Fruit fly (Drosophila melanogaster): ENCODE measurements around the gene Hex-A.

Gene Hex-A

dm6 chrX:9583440-9584103 is 1.9 kb upstream of the Hex-A start:
- no peak for TF ChIP-seq Dfd (GFP tag; optimal IDR thresholded peaks at IDR 0.05)
- TF ChIP-seq dmrt93B (GFP tag; optimal IDR thresholded peaks at IDR 0.05): peak; percentile 62
- TF ChIP-seq foxo (GFP tag; optimal IDR thresholded peaks at IDR 0.05): peak in 1 of 2 experiments; percentile 86
- peak; percentile 75 for TF ChIP-seq rgr (GFP tag; optimal IDR thresholded peaks at IDR 0.05)
- no peak for TF ChIP-seq dl (GFP tag; optimal IDR thresholded peaks at IDR 0.05; ENCODE audit: insufficient read depth in 1 of 2, partially characterized antibody in 2 of 2)
- TF ChIP-seq Hr78 (GFP tag; optimal IDR thresholded peaks at IDR 0.05): no peak
- peak; percentile 28 for TF ChIP-seq CrebA (GFP tag; optimal IDR thresholded peaks at IDR 0.05; ENCODE audit: borderline replicate concordance)
- TF ChIP-seq Mio (GFP tag; optimal IDR thresholded peaks at IDR 0.05): no peak
- peak; percentile 58 for TF ChIP-seq sage (GFP tag; optimal IDR thresholded peaks at IDR 0.05)
- peak; percentile 37 for TF ChIP-seq psq (GFP tag; optimal IDR thresholded peaks at IDR 0.05)
- TF ChIP-seq Vsx2 (GFP tag; optimal IDR thresholded peaks at IDR 0.05; ENCODE audit: partially characterized antibody): no peak
- no peak for TF ChIP-seq woc (GFP tag; optimal IDR thresholded peaks at IDR 0.05)
- TF ChIP-seq fru (GFP tag; optimal IDR thresholded peaks at IDR 0.05): peak; percentile 81
- TF ChIP-seq CG32264 (GFP tag; optimal IDR thresholded peaks at IDR 0.05): peak; percentile 17
- peak; percentile 79 for TF ChIP-seq OdsH (GFP tag; optimal IDR thresholded peaks at IDR 0.05)
- TF ChIP-seq Sp1 (GFP tag; optimal IDR thresholded peaks at IDR 0.05): peak; percentile 74
- no peak for TF ChIP-seq brk (GFP tag; optimal IDR thresholded peaks at IDR 0.05)
- no peak for TF ChIP-seq Hr83 (GFP tag; optimal IDR thresholded peaks at IDR 0.05; ENCODE audit: poor library complexity, severe bottlenecking)
- TF ChIP-seq Abd-B (GFP tag; optimal IDR thresholded peaks at IDR 0.05): no peak
- no peak for TF ChIP-seq Hnf4 (GFP tag; optimal IDR thresholded peaks at IDR 0.05)
- no peak for TF ChIP-seq lola (GFP tag; optimal IDR thresholded peaks at IDR 0.05)
- no peak for TF ChIP-seq Dif (GFP tag; optimal IDR thresholded peaks at IDR 0.05; ENCODE audit: partially characterized antibody)
- TF ChIP-seq pan (optimal IDR thresholded peaks at IDR 0.05): no peak
- no peak for TF ChIP-seq tai (GFP tag; optimal IDR thresholded peaks at IDR 0.05)
- TF ChIP-seq br (GFP tag; optimal IDR thresholded peaks at IDR 0.05): peak; percentile 46
- no peak for TF ChIP-seq usp (GFP tag; optimal IDR thresholded peaks at IDR 0.05)
- TF ChIP-seq CG9705 (GFP tag; optimal IDR thresholded peaks at IDR 0.05): peak; percentile 16
- TF ChIP-seq ey (GFP tag; optimal IDR thresholded peaks at IDR 0.05): peak; percentile 69
- TF ChIP-seq jim (GFP tag; optimal IDR thresholded peaks at IDR 0.05): no peak
- TF ChIP-seq HLH106 (tag; optimal IDR thresholded peaks at IDR 0.05): peak; percentile 79
- TF ChIP-seq sv (GFP tag; optimal IDR thresholded peaks at IDR 0.05): peak; percentile 89
- no peak for TF ChIP-seq GATAd (GFP tag; optimal IDR thresholded peaks at IDR 0.05)
- TF ChIP-seq Jra (GFP tag; optimal IDR thresholded peaks at IDR 0.05): no peak
- peak; percentile 49 for TF ChIP-seq Rel (GFP tag; optimal IDR thresholded peaks at IDR 0.05)
- no peak for TF ChIP-seq Rel (tag; optimal IDR thresholded peaks at IDR 0.05)
- no peak for TF ChIP-seq Myc (optimal IDR thresholded peaks at IDR 0.05)
- no peak for TF ChIP-seq dsf (GFP tag; optimal IDR thresholded peaks at IDR 0.05; ENCODE audit: borderline replicate concordance)
- no peak for TF ChIP-seq N (GFP tag; optimal IDR thresholded peaks at IDR 0.05)
- peak; percentile 65 for TF ChIP-seq h (GFP tag; optimal IDR thresholded peaks at IDR 0.05)

- peak; percentile 21 for TF ChIP-seq HLH106 (tag; optimal IDR thresholded peaks at IDR 0.05)
- TF ChIP-seq Dif (GFP tag; optimal IDR thresholded peaks at IDR 0.05; ENCODE audit: partially characterized antibody): peak; percentile 71
- TF ChIP-seq dmrt93B (GFP tag; optimal IDR thresholded peaks at IDR 0.05): peak; percentile 36
- peak; percentile 69 for TF ChIP-seq tai (GFP tag; optimal IDR thresholded peaks at IDR 0.05)
- TF ChIP-seq woc (GFP tag; optimal IDR thresholded peaks at IDR 0.05): peak; percentile 78
- peak; percentile 23 for TF ChIP-seq rgr (GFP tag; optimal IDR thresholded peaks at IDR 0.05)
- TF ChIP-seq OdsH (GFP tag; optimal IDR thresholded peaks at IDR 0.05): no peak
- no peak for TF ChIP-seq jim (GFP tag; optimal IDR thresholded peaks at IDR 0.05)
- peak; percentile 94 for TF ChIP-seq CrebA (GFP tag; optimal IDR thresholded peaks at IDR 0.05; ENCODE audit: borderline replicate concordance)
- TF ChIP-seq Mio (GFP tag; optimal IDR thresholded peaks at IDR 0.05): peak; percentile 22
- TF ChIP-seq brk (GFP tag; optimal IDR thresholded peaks at IDR 0.05): peak; percentile 58
- TF ChIP-seq fru (GFP tag; optimal IDR thresholded peaks at IDR 0.05): peak; percentile 14
- peak; percentile 24 for TF ChIP-seq br (GFP tag; optimal IDR thresholded peaks at IDR 0.05)
- TF ChIP-seq Jra (GFP tag; optimal IDR thresholded peaks at IDR 0.05): peak; percentile 31
- peak; percentile 57 for TF ChIP-seq Rel (GFP tag; optimal IDR thresholded peaks at IDR 0.05)
- TF ChIP-seq Rel (tag; optimal IDR thresholded peaks at IDR 0.05): peak; percentile 73
- TF ChIP-seq N (GFP tag; optimal IDR thresholded peaks at IDR 0.05): no peak
- TF ChIP-seq Hnf4 (GFP tag; optimal IDR thresholded peaks at IDR 0.05): peak; percentile 82
- TF ChIP-seq psq (GFP tag; optimal IDR thresholded peaks at IDR 0.05): peak; percentile 36
- TF ChIP-seq CG32264 (GFP tag; optimal IDR thresholded peaks at IDR 0.05): no peak
- peak; percentile 77 for TF ChIP-seq Hr83 (GFP tag; optimal IDR thresholded peaks at IDR 0.05; ENCODE audit: poor library complexity, severe bottlenecking)
- no peak for TF ChIP-seq Myc (optimal IDR thresholded peaks at IDR 0.05)
- TF ChIP-seq h (GFP tag; optimal IDR thresholded peaks at IDR 0.05): peak; percentile 70
- TF ChIP-seq dl (GFP tag; optimal IDR thresholded peaks at IDR 0.05; ENCODE audit: insufficient read depth in 1 of 2, partially characterized antibody in 2 of 2): peak in 1 of 2 experiments; percentile 79
Measured at dm6 chrX:9584104-9584947, 1.1 kb upstream of the Hex-A start.

Data from whole organism, wandering third instar larva.